Worm (Caenorhabditis elegans): ENCODE data around the gene F26F2.8.

Gene F26F2.8

DNA sequence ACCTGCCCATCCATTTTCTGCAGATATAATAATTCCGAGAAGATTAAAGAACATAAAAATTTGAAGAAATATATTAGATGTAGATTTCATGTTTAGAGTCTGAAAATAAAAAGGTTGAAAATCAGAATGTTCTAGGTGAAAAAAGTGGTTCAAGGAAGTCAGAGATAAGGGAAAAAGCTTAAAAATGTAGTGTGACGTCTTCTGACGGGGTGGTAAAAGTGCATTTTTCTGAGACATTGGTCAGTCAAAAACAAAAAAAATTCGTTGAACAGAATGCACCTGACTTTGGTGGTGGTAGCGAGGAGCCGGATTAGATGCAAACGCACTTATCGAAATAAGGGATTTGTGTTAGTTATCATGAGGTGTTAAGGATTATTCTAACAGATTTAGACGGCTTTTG, 27.3 kb downstream of the F26F2.8 start, which contains the start of gene F46B3.23:
Gene F46B3.23, minus strand, starts transcription at position 101 of the 400 bp plus-strand sequence.
- TF ChIP-seq dsc-1 (tag; optimal IDR thresholded peaks at IDR 0.05), result peak; percentile 65
- TF ChIP-seq unc-86 (tag; optimal IDR thresholded peaks at IDR 0.05), result no peak
- TF ChIP-seq ets-5 (GFP tag; IDR thresholded peaks at IDR 0.05), result no peak
- TF ChIP-seq sox-4 (tag; optimal IDR thresholded peaks at IDR 0.05), result no peak

DNA sequence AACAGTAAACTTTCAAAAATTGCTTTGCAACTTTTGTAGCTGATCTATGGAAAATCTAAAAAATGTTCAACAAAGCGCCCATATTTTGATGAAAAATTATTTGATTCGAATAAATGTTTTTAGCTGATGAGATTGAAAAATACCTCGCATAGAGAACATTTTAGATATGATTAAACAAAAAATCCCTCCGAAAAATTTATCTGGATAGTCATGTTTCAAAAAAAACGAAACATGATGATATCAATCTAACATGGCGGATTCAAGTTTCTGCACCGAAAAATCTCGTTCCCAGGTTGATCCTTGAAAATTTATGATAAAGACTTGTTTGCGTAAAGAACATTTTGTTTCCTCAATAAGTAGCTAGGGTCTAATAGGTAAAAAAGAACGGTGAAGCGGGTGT, 29.3 kb downstream of the F26F2.8 start, which contains the start of gene ttr-12:
Gene ttr-12, minus strand, starts transcription at position 101 of the 400 bp plus-strand sequence.
- TF ChIP-seq mdl-1 (tag; optimal IDR thresholded peaks at IDR 0.05) (no peak), unc-98 (GFP tag; IDR thresholded peaks at IDR 0.05) (no peak), fos-1 (tag; optimal IDR thresholded peaks at IDR 0.05) (no peak), nhr-71 (tag; optimal IDR thresholded peaks at IDR 0.05) (no peak), nhr-47 (tag; optimal IDR thresholded peaks at IDR 0.05) (no peak), efl-1 (optimal IDR thresholded peaks at IDR 0.05) (no peak), efl-1 (GFP tag; optimal IDR thresholded peaks at IDR 0.05 in 1 of 2) (no peak), hlh-17 (GFP tag; optimal IDR thresholded peaks at IDR 0.05; ENCODE audit: borderline replicate concordance) (no peak), mef-2 (tag; optimal IDR thresholded peaks at IDR 0.05) (no peak), ceh-90 (tag; optimal IDR thresholded peaks at IDR 0.05) (no peak), nhr-12 (tag; optimal IDR thresholded peaks at IDR 0.05) (no peak), ceh-82 (tag; optimal IDR thresholded peaks at IDR 0.05) (no peak), nhr-76 (tag; optimal IDR thresholded peaks at IDR 0.05) (no peak), isw-1 (GFP tag; IDR thresholded peaks at IDR 0.05) (no peak), ces-1 (GFP tag; optimal IDR thresholded peaks at IDR 0.05) (no peak), zip-4 (GFP tag; optimal IDR thresholded peaks at IDR 0.05) (no peak), nhr-85 (tag) (no peak), nhr-11 (tag; optimal IDR thresholded peaks at IDR 0.05) (no peak), nhr-19 (GFP tag; conservative IDR thresholded peaks at IDR 0.05) (no peak)

DNA sequence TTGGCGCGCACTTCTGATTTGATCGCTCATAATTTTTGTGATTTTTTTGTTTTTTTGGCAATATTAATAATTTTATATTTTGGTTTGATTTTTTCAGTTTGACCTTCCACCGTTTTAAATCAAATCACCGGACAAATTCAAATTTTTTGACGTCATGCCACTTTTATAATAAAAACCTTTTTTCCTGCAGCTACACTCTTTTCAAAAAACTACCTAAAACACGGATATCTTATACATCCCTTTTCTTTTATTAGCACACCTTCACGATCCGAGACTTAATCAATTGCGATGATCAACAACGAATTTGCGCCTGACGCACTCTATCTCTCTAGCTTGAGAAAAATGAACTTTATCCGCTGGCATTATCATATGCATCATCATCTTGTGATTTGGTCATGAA, 30.1 kb downstream of the F26F2.8 start, which contains the start of gene grd-2:
Gene grd-2, plus strand, starts transcription at position 301 of the 400 bp plus-strand sequence.
- TF ChIP-seq C34B4.2 (tag; optimal IDR thresholded peaks at IDR 0.05) (no peak), snu-23 (GFP tag; optimal IDR thresholded peaks at IDR 0.05) (no peak), ceh-63 (GFP tag; optimal IDR thresholded peaks at IDR 0.05) (no peak), C16A3.4 (tag; optimal IDR thresholded peaks at IDR 0.05) (no peak), sptf-1 (tag; optimal IDR thresholded peaks at IDR 0.05) (no peak), skn-1 (tag; optimal IDR thresholded peaks at IDR 0.05) (no peak), pax-3 (tag; optimal IDR thresholded peaks at IDR 0.05) (no peak)

DNA sequence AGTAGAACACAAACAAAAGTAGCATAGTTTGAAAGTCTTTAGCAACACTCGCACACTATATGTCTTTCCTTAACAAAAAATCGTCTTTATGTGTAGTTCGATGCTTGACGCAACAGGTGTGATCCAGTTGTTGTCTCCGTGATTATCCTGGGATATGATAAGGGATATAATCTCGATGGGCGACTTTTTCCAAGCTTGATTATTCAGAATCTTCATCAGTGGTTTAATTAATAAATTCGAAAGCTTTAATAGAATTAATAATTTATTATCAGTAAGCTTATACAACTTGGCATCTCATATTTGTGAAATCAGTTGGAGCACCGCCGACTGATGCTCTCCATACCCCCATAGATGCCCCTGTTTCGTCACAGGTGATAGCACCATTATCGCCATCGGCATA, 39.3 kb downstream of the F26F2.8 start, which contains the start of gene F46B3.7:
Gene F46B3.7, minus strand, starts transcription at position 101 of the 400 bp plus-strand sequence.
- TF ChIP-seq nhr-237 (tag; optimal IDR thresholded peaks at IDR 0.05), result no peak

DNA sequence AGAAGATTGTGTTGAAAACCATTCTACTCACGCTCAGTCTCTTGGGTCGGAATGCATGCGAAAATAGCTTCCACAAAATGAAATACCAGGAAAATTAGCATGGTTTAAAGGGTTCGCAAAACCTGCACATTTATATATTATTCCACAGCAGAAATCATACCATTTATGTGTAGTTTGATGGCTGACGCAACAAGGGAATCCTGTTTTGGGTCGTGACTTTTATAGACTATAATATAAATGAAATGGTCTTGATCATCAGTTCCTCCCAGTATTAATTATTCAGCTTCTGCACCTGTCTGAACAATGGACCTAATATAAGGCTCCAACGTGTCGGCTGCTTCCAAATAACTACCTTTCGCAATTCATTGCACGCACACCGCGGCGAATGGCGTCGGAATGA, 43.7 kb downstream of the F26F2.8 start, which contains the start of gene F46B3.8:
Gene F46B3.8, minus strand, starts transcription at position 101 of the 400 bp plus-strand sequence.
- no peak for TF ChIP-seq unc-62 (GFP tag; optimal IDR thresholded peaks at IDR 0.05)
- TF ChIP-seq aha-1 (tag; optimal IDR thresholded peaks at IDR 0.05), result no peak
- TF ChIP-seq swsn-7 (tag; optimal IDR thresholded peaks at IDR 0.05), result no peak
- TF ChIP-seq nhr-77 (tag; optimal IDR thresholded peaks at IDR 0.05), result no peak
- TF ChIP-seq ets-5 (GFP tag; IDR thresholded peaks at IDR 0.05), result no peak
- no peak for TF ChIP-seq vab-15 (tag; optimal IDR thresholded peaks at IDR 0.05)
- no peak for TF ChIP-seq lin-35 (GFP tag; optimal IDR thresholded peaks at IDR 0.05)
- no peak for TF ChIP-seq unc-98 (GFP tag; IDR thresholded peaks at IDR 0.05)
- no peak for TF ChIP-seq nhr-76 (tag; optimal IDR thresholded peaks at IDR 0.05)
- no peak for TF ChIP-seq mef-2 (tag; optimal IDR thresholded peaks at IDR 0.05)
- TF ChIP-seq lin-13 (GFP tag; optimal IDR thresholded peaks at IDR 0.05), result no peak
- no peak for TF ChIP-seq lin-39 (tag; optimal IDR thresholded peaks at IDR 0.05)
- TF ChIP-seq hlh-4 (tag; optimal IDR thresholded peaks at IDR 0.05), result no peak
- no peak for TF ChIP-seq nhr-20 (tag; optimal IDR thresholded peaks at IDR 0.05)
- no peak for TF ChIP-seq C16A3.4 (tag; optimal IDR thresholded peaks at IDR 0.05)
- TF ChIP-seq sptf-1 (tag; optimal IDR thresholded peaks at IDR 0.05), result no peak
- no peak for TF ChIP-seq nhr-84 (tag; optimal IDR thresholded peaks at IDR 0.05)
- no peak for TF ChIP-seq elt-3 (tag; optimal IDR thresholded peaks at IDR 0.05)
- no peak for TF ChIP-seq pqm-1 (tag; optimal IDR thresholded peaks at IDR 0.05)
